Worm (Caenorhabditis elegans) whole organism, L4 larva: ENCODE measurements around the gene C07A9.9.

ENCODE experiments used
- F26F4.8 ChIP-seq: fragments of 200-800 bp; sonication (Bioruptor generic); conservative IDR thresholded peaks from 2 replicates; pipeline ENCODE4 v1.3.6; 2022; ENCODE audit warnings: missing genetic modification characterization, missing compliant biosample characterization
- Y75B8A.6 ChIP-seq: fragments of 200-800 bp; sonication (Bioruptor generic); IDR thresholded peaks from 2 replicates; pipeline ENCODE4 v1.3.6; 2022; ENCODE audit warnings: missing genetic modification reagents, missing genetic modification characterization, missing compliant biosample characterization
- aha-1 ChIP-seq: fragments of 150-350 bp; peaks from one replicate; lab custom pipeline; 2014; ENCODE audit warnings: missing biosample characterization, missing genetic modification characterization
- arid-1 ChIP-seq: fragments of 200-800 bp; sonication (Bioruptor generic); conservative IDR thresholded peaks from 2 replicates; pipeline ENCODE4 v1.3.6; 2022; ENCODE audit warnings: missing genetic modification reagents, missing genetic modification characterization, missing compliant biosample characterization
- attf-4 ChIP-seq: sonication (generic microtip); optimal IDR thresholded peaks from 3 replicates; lab custom pipeline; 2017; ENCODE audit warnings: missing biosample characterization, missing genetic modification characterization
- ceh-82 ChIP-seq: sonication (generic microtip); optimal IDR thresholded peaks from 2 replicates; lab custom pipeline; 2017; ENCODE audit warnings: missing biosample characterization, missing genetic modification characterization
- egl-27 ChIP-seq: sonication (generic microtip); optimal IDR thresholded peaks from 3 replicates; lab custom pipeline; 2017; ENCODE audit warnings: missing biosample characterization, missing genetic modification reagents, missing genetic modification characterization
- pqm-1 ChIP-seq: sonication (generic microtip); optimal IDR thresholded peaks from 2 replicates; lab custom pipeline; 2017; ENCODE audit warnings: missing biosample characterization, missing genetic modification characterization
- spr-1 ChIP-seq: sonication (generic microtip); optimal IDR thresholded peaks from 2 replicates; lab custom pipeline; 2016; ENCODE audit warnings: mild to moderate bottlenecking, missing genetic modification characterization, missing compliant biosample characterization
- vab-7 ChIP-seq: fragments of 200-800 bp; sonication (Bioruptor generic); IDR thresholded peaks from 2 replicates; pipeline ENCODE4 v1.3.6; 2022; ENCODE audit warnings: missing genetic modification reagents, missing genetic modification characterization, missing compliant biosample characterization
- ztf-11 ChIP-seq: fragments of 150-350 bp; optimal IDR thresholded peaks from 2 replicates; lab custom pipeline; 2014; ENCODE audit warnings: missing biosample characterization, missing genetic modification characterization

DNA sequence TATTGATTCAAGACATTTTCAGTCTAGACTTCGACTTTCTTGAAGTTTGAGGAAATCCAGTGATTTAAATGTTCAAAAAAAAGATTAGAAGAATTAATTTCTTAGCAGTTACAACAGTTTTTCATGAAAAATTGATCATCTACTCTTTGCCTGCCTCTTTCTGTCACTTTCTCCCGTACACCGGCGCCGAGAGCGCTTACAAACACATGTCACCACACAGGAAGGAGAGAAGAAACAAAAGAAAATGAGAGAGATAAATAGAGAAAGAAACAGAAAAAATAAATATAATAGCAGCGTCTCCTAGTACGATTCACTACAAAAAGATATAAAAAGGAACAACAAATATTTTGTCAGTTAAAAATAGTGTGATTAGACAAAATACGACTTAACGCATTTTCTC, 773 bp downstream of the C07A9.9 start:
- TF ChIP-seq ztf-11 (tag; lab: Kevin White, UChicago) (no peak), spr-1 (tag; lab: Kevin White, UChicago) (no peak), vab-7 (no peak), ceh-82 (no peak), Y75B8A.6 (no peak), arid-1 (GFP tag; lab: Robert Waterston, UW) (no peak), pqm-1 (peak; percentile 18), aha-1 (peak; percentile 22), egl-27 (tag; lab: Kevin White, UChicago) (no peak), F26F4.8 (GFP tag; lab: Robert Waterston, UW) (no peak), attf-4 (tag; lab: Kevin White, UChicago) (no peak)
